Worm (Caenorhabditis elegans): Measurements from ENCODE around the gene F17H10.2.

DNA sequence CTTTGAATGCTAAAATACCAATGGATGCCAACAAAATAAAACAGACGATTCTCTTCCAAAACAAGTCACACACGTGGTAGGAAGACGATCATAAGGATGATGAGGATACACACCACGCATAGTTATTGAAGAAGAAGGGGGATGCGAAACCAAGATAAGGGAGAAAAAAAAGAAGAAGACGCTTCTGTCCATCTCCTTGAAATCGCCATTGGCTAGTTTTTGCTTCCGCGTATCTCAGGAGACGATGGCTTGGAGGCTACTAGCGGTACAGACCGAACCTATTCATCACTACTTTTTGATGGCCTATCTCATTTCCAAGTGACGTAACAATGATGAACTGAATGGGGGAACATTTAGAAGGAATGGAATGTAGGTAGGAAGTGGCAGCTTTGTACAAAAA lies 50.7 kb downstream of the F17H10.2 start:
- no peak for TF ChIP-seq ama-1 (optimal IDR thresholded peaks at IDR 0.05)
- TF ChIP-seq odd-2 (tag; optimal IDR thresholded peaks at IDR 0.05), result no peak
- no peak for TF ChIP-seq zip-5 (tag; optimal IDR thresholded peaks at IDR 0.05)
- no peak for TF ChIP-seq pag-3 (tag; optimal IDR thresholded peaks at IDR 0.05; ENCODE audit: borderline replicate concordance)
- no peak for TF ChIP-seq pha-4 (tag; optimal IDR thresholded peaks at IDR 0.05)

Measured in whole organism, late embryonic.